Worm (Caenorhabditis elegans) whole organism, L4/young adult: ENCODE results near the gene F45D3.4.
A peak's percentile ranks its signal among the peaks of the same experiment; 100 is the strongest.

Experiments used
- W03F9.2 ChIP-seq: fragments of 150-350 bp; optimal IDR thresholded peaks from 2 replicates; lab custom pipeline; 2014; ENCODE audit warnings: missing biosample characterization, missing genetic modification characterization
- dao-5 ChIP-seq: sonication (generic microtip); optimal IDR thresholded peaks from 2 replicates; lab custom pipeline; 2016; ENCODE audit warnings: missing genotype, missing genetic modification characterization, moderate library complexity, missing compliant biosample characterization
- him-1 ChIP-seq: sonication (generic microtip); optimal IDR thresholded peaks from 2 replicates; lab custom pipeline; 2016; ENCODE audit warnings: missing genotype, missing genetic modification reagents, missing genetic modification characterization, missing compliant biosample characterization

F45D3.4 gene

DNA sequence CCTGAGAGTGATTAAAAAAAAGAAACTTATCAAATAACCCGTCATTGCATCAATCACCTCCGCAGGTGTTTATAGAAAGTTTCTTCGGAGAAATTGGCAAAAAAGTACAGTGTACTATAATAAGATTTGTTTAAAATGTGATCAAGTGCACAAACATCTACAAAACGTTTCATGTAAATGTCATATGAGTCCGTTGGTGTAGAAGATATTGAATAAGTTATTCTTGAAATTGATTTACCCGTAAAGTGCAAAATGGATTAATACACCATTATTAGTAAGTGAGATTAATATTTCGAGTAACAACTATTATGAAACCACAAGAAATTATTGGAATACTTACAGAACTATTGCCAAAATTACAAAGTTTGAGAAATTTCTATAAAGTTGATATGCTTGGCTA lies 21.9 kb downstream of the F45D3.4 start:
- TF ChIP-seq W03F9.2 (tag; lab: Kevin White, UChicago) (no peak), him-1 (tag; lab: Kevin White, UChicago) (no peak), dao-5 (no peak)

- no peak for TF ChIP-seq dao-5
- TF ChIP-seq him-1 (tag; lab: Kevin White, UChicago), result no peak
- no peak for TF ChIP-seq W03F9.2 (tag; lab: Kevin White, UChicago)
Measured at ce11 chrV:12530129-12530528, 22.9 kb downstream of the F45D3.4 start.

- TF ChIP-seq dao-5, result no peak
- TF ChIP-seq him-1 (tag; lab: Kevin White, UChicago), result peak; percentile 31
- no peak for TF ChIP-seq W03F9.2 (tag; lab: Kevin White, UChicago)
Measured at ce11 chrV:12528919-12529318, 24.1 kb downstream of the F45D3.4 start.

ce11 chrV:12526758-12527157 lies 26.2 kb downstream of the F45D3.4 start, which contains the start of gene F45D3.1:
Gene F45D3.1 (plus strand): TSS chrV:12527058.
- no peak for TF ChIP-seq W03F9.2 (tag; lab: Kevin White, UChicago)
- no peak for TF ChIP-seq him-1 (tag; lab: Kevin White, UChicago)
- TF ChIP-seq dao-5, result no peak

ce11 chrV:12526124-12526523 lies 26.9 kb downstream of the F45D3.4 start:
- no peak for TF ChIP-seq W03F9.2 (tag; lab: Kevin White, UChicago)
- no peak for TF ChIP-seq dao-5
- no peak for TF ChIP-seq him-1 (tag; lab: Kevin White, UChicago)

DNA sequence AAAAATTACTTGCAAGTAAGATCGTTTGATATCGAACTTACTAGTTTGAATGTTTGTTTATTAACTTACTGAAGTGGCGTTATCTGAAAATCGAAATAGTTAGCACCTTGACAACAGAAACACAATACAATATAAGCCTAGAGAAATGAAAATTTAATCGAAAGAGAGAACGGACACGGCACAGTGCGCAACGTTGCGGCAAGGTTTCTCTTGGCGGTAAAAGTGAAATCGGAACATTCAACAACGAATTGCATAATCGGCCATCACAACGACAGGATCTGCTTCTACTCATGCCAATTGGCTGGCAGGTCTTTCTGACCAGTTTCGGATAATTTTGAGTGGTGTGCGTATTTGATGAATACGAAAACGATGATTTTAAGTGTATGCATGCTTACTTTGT lies 27.5 kb downstream of the F45D3.4 start, which contains the start of gene dyf-4:
Gene dyf-4, minus strand, starts transcription at position 213 of the 400 bp plus-strand sequence.
- no peak for TF ChIP-seq him-1 (tag; lab: Kevin White, UChicago)
- no peak for TF ChIP-seq W03F9.2 (tag; lab: Kevin White, UChicago)
- TF ChIP-seq dao-5, result no peak

DNA sequence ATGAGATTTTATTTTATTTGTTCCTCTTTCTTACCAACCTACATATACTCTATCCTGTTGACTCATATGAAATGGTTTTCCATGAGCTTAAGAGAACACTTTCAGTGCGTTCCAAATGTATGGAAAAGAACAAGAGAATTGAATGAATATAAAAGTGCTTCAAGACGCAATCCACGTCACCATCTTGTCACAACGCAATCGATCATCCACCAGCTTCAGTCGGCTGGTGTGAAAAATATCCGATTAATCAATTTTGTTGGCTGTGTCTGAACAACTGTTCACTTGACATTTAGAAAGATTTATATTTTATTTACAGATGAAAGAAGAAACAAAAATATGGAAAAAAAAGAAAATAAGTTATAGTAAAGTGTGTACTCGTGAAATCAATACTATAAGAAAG lies 29.6 kb downstream of the F45D3.4 start:
- no peak for TF ChIP-seq him-1 (tag; lab: Kevin White, UChicago)
- TF ChIP-seq W03F9.2 (tag; lab: Kevin White, UChicago), result no peak
- TF ChIP-seq dao-5, result no peak

DNA sequence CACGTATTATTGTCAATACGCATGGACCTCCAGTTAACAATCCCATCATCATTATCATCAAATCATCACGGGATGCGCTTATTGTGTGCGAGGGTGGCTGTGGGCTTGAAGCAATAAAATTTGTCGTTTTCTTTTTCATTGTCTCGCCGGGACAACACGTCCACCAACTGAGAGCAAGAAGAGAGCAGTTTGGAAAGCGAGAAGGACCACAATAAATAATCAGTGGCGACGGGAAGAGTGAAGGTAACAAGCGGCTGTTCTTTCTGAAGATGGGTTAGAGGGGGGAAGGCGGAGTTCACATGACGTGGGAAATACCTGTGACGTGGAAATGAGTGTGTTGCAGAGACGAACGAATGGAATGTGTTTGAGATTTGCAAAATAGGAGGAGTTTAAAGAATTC lies 34.2 kb downstream of the F45D3.4 start:
- TF ChIP-seq W03F9.2 (tag; lab: Kevin White, UChicago) (no peak), dao-5 (no peak), him-1 (tag; lab: Kevin White, UChicago) (no peak)

- TF ChIP-seq dao-5, result no peak
- no peak for TF ChIP-seq him-1 (tag; lab: Kevin White, UChicago)
- no peak for TF ChIP-seq W03F9.2 (tag; lab: Kevin White, UChicago)
Measured at ce11 chrV:12517757-12518156, 35.2 kb downstream of the F45D3.4 start.

ce11 chrV:12517148-12517547 lies 35.8 kb downstream of the F45D3.4 start, which contains the start of gene cal-1:
Gene cal-1 (minus strand): TSS chrV:12517248.
- TF ChIP-seq W03F9.2 (tag; lab: Kevin White, UChicago) (no peak), him-1 (tag; lab: Kevin White, UChicago) (no peak), dao-5 (no peak)

DNA sequence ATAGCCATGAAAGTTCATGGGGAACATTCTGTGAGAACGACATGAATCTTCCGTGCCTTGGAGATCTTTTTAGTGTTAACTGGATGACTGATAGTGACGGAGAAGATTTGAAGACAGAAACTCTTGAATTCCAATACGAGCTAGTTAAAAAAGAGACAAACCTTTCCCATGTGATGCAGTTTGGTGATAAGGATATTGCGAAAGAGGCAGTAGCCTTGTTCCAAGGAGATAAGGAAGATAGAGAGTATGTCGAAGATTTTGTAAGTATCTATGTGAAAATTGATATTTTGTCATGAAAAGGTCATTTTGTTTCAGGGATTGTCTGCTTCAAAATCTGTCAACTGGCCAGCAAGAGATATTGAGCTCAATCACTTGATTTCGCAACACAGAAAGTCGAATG lies 39.1 kb downstream of the F45D3.4 start:
- TF ChIP-seq him-1 (tag; lab: Kevin White, UChicago), result no peak
- no peak for TF ChIP-seq W03F9.2 (tag; lab: Kevin White, UChicago)
- no peak for TF ChIP-seq dao-5

DNA sequence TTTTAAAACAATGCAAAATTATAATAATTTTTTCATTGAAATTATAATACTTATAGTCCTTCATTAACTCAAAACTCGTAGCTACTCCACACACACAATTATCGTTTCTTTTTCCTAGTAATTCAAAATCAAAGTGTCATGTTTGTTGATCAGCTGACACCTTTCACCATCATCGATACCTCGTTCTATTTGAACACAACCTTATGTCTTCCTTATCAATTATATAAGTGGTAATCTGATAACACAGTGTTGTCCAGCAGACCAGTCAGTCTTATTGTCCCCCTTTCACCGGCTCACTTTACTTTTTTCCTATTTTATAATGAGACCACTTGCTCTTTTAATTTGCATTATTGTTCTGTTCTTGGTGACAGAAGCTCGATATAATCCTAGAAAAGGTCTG lies 40.2 kb downstream of the F45D3.4 start, which contains the start of the genes T28H10.2 and lgmn-1:
Gene T28H10.2, minus strand, starts transcription at position 177 of the 400 bp plus-strand sequence.
Gene lgmn-1, plus strand, starts transcription at position 284 of the 400 bp plus-strand sequence.
- TF ChIP-seq W03F9.2 (tag; lab: Kevin White, UChicago) (no peak), him-1 (tag; lab: Kevin White, UChicago) (no peak), dao-5 (no peak)

DNA sequence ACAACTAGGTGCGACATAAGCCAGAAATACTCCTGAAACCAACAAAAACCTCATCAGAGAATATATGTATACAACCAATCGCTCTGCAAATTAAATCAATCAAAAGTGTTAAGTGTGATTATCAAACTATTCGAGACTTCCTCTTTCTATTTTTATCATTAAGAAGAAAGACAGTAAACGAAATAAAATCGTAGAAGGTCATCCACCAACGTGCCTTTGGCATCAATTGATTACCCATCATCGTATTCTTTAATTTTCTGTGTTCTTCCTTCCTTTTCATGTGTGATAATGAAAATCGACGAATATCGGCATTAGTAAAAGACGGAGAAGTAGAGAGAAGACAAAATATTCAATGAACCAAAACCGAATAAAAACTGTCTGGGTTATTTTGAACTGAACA lies 41.0 kb downstream of the F45D3.4 start:
- TF ChIP-seq W03F9.2 (tag; lab: Kevin White, UChicago) (no peak), him-1 (tag; lab: Kevin White, UChicago) (no peak), dao-5 (no peak)

DNA sequence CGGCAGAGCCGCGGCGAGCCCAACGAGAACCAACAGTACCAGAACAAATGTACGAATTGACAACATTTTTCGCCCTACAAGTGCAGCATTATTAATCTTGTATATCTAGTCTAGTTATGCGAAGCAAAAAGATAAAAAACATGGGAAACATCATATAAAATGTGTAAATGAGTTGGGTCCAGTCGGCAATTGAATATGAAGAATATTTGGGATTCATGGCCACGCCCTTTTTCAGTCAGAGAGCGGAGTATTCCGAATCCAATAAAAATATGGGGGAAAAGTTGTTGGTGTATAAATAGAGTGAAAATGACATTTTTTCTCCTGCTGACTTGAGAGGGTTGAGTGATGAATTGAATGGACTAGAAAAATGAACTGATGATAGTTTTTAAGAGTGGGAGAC lies 46.8 kb downstream of the F45D3.4 start, which contains the start of gene nlp-46:
Gene nlp-46, minus strand, starts transcription at position 101 of the 400 bp plus-strand sequence.
- TF ChIP-seq him-1 (tag; lab: Kevin White, UChicago) (no peak), dao-5 (no peak), W03F9.2 (tag; lab: Kevin White, UChicago) (no peak)

DNA sequence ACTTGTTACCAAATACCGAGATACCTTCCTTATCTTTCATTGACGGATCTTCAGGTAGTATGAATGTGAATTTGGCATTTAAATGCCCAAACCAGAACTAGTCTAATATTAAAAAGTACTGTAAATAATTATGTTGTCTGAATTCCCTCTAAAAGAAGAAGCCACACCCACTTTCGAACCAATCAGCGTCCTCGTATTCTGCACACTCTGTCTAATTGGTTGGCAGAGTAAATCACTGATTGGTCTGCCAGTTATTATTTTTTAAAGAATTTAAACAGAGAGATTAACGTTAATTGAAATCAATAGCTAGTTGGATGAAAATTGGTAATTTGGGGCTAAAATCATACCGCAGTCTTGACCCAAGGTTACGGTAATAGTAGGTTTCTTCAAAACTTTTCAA lies 47.3 kb downstream of the F45D3.4 start:
- TF ChIP-seq dao-5, result no peak
- no peak for TF ChIP-seq him-1 (tag; lab: Kevin White, UChicago)
- TF ChIP-seq W03F9.2 (tag; lab: Kevin White, UChicago), result no peak
